Worm (Caenorhabditis elegans): ENCODE measurements around the gene elc-2.

ce11 chrX:1786607-1787006, 8.7 kb upstream of the elc-2 start, which contains the start of gene arg-1:
- TF ChIP-seq ztf-29 (GFP tag; IDR thresholded peaks at IDR 0.05) (no peak), cog-1 (tag; optimal IDR thresholded peaks at IDR 0.05) (no peak), klf-2 (GFP tag; conservative IDR thresholded peaks at IDR 0.05) (no peak), ztf-23 (GFP tag; IDR thresholded peaks at IDR 0.05) (no peak), tab-1 (GFP tag; IDR thresholded peaks at IDR 0.05) (no peak), flt-1 (GFP tag; IDR thresholded peaks at IDR 0.05) (no peak), T22C8.4 (GFP tag; IDR thresholded peaks at IDR 0.05) (no peak), ref-1 (GFP tag; conservative IDR thresholded peaks at IDR 0.05) (no peak), med-1 (GFP tag; optimal IDR thresholded peaks at IDR 0.05; ENCODE audit: insufficient read depth) (no peak)
